Worm (Caenorhabditis elegans): ENCODE measurements around the gene sfrp-1.

ce11 chrIV:6431582-6431981 lies 29.3 kb upstream of the sfrp-1 start, which contains the start of gene acp-7:
- no peak for TF ChIP-seq ref-1 (GFP tag; conservative IDR thresholded peaks at IDR 0.05)
- TF ChIP-seq med-1 (GFP tag; optimal IDR thresholded peaks at IDR 0.05; ENCODE audit: insufficient read depth): no peak
- TF ChIP-seq ztf-23 (GFP tag; IDR thresholded peaks at IDR 0.05): no peak
- TF ChIP-seq cog-1 (tag; optimal IDR thresholded peaks at IDR 0.05): no peak
- no peak for TF ChIP-seq tab-1 (GFP tag; IDR thresholded peaks at IDR 0.05)
- no peak for TF ChIP-seq flt-1 (GFP tag; IDR thresholded peaks at IDR 0.05)
- no peak for TF ChIP-seq T22C8.4 (GFP tag; IDR thresholded peaks at IDR 0.05)
- no peak for TF ChIP-seq klf-2 (GFP tag; conservative IDR thresholded peaks at IDR 0.05)
- no peak for TF ChIP-seq ztf-29 (GFP tag; IDR thresholded peaks at IDR 0.05)

Measured in whole organism, midembryonic.